Worm (Caenorhabditis elegans) whole organism, L2 larva: ENCODE results near the gene abf-6.

Experiments
- C34F6.9 ChIP-seq: fragments of 150-350 bp; optimal IDR thresholded peaks from 2 replicates; lab custom pipeline; 2014; ENCODE audit warnings: missing biosample characterization, missing genetic modification characterization
- R02D3.7 ChIP-seq: fragments of 150-350 bp; optimal IDR thresholded peaks from 2 replicates; lab custom pipeline; 2014; ENCODE audit warnings: missing biosample characterization, missing genetic modification characterization
- Y55F3AM.14 ChIP-seq: fragments of 200-800 bp; sonication (Bioruptor generic); optimal IDR thresholded peaks from 2 replicates; lab custom pipeline; 2018; ENCODE audit warnings: mild to moderate bottlenecking, missing genetic modification characterization, missing compliant biosample characterization
- ZK546.5 ChIP-seq: sonication (generic microtip); optimal IDR thresholded peaks from 2 replicates; lab custom pipeline; 2017; ENCODE audit warnings: missing biosample characterization, missing genetic modification characterization
- alr-1 ChIP-seq: fragments of 150-350 bp; optimal IDR thresholded peaks from 2 replicates; lab custom pipeline; 2014; ENCODE audit warnings: missing biosample characterization, missing genetic modification characterization
- ama-1 ChIP-seq: fragments of 150-350 bp; optimal IDR thresholded peaks from 2 replicates; lab custom pipeline; 2018; ENCODE audit warnings: inconsistent platforms
- blmp-1 ChIP-seq: sonication (generic microtip); optimal IDR thresholded peaks from 2 replicates; lab custom pipeline; 2017; ENCODE audit warnings: missing genetic modification characterization, mild to moderate bottlenecking, missing compliant biosample characterization, antibody characterized with exemption, moderate library complexity; ENCODE audit not compliant: insufficient read depth
- ceh-16 ChIP-seq: fragments of 150-350 bp; optimal IDR thresholded peaks from 2 replicates; lab custom pipeline; 2014; ENCODE audit warnings: missing biosample characterization, missing genetic modification characterization
- ceh-82 ChIP-seq: fragments of 150-350 bp; optimal IDR thresholded peaks from 2 replicates; lab custom pipeline; 2014; ENCODE audit warnings: missing biosample characterization, missing genetic modification characterization
- crh-2 ChIP-seq: sonication (generic microtip); optimal IDR thresholded peaks from 2 replicates; lab custom pipeline; 2017; ENCODE audit warnings: missing biosample characterization, missing genetic modification characterization
- dmd-4 ChIP-seq: sonication (generic microtip); optimal IDR thresholded peaks from 2 replicates; lab custom pipeline; 2017; ENCODE audit warnings: missing biosample characterization, missing genetic modification characterization
- egl-27 ChIP-seq: sonication (generic microtip); optimal IDR thresholded peaks from 3 replicates; lab custom pipeline; 2017; ENCODE audit warnings: missing biosample characterization, missing genetic modification reagents, missing genetic modification characterization
- elt-3 ChIP-seq: sonication (generic microtip); optimal IDR thresholded peaks from 2 replicates; lab custom pipeline; 2017; ENCODE audit warnings: missing biosample characterization, missing genetic modification characterization
- fos-1 ChIP-seq: fragments of 150-350 bp; optimal IDR thresholded peaks from 2 replicates; lab custom pipeline; 2014; ENCODE audit warnings: missing biosample characterization, missing genetic modification characterization
- lin-13 ChIP-seq: fragments of 150-350 bp; optimal IDR thresholded peaks from 2 replicates; lab custom pipeline; 2014; ENCODE audit warnings: missing biosample characterization, missing genetic modification reagents, missing genetic modification characterization
- lin-39 ChIP-seq: fragments of 150-350 bp; optimal IDR thresholded peaks from 2 replicates; lab custom pipeline; 2014; ENCODE audit warnings: missing biosample characterization, missing genetic modification reagents, missing genetic modification characterization
- mdl-1 ChIP-seq, 2 experiments: fragments of 150-350 bp in 1 of 2; sonication (generic microtip) in 1 of 2; optimal IDR thresholded peaks; 2 replicates each; lab custom pipeline; 2017; ENCODE audit warnings: missing biosample characterization in 2 of 2, missing genetic modification characterization in 2 of 2
- nhr-10 ChIP-seq: sonication (generic microtip); optimal IDR thresholded peaks from 2 replicates; lab custom pipeline; 2017; ENCODE audit warnings: missing biosample characterization, missing genetic modification characterization
- nhr-11 ChIP-seq: fragments of 150-350 bp; optimal IDR thresholded peaks from 2 replicates; lab custom pipeline; 2014; ENCODE audit warnings: missing biosample characterization, missing genetic modification characterization
- nhr-129 ChIP-seq: fragments of 150-350 bp; optimal IDR thresholded peaks from 2 replicates; lab custom pipeline; 2014; ENCODE audit warnings: missing biosample characterization, missing genetic modification characterization
- nhr-21 ChIP-seq: fragments of 150-350 bp; optimal IDR thresholded peaks from 2 replicates; lab custom pipeline; 2014; ENCODE audit warnings: missing biosample characterization, missing genetic modification characterization
- nhr-23 ChIP-seq: fragments of 150-350 bp; optimal IDR thresholded peaks from 2 replicates; lab custom pipeline; 2014; ENCODE audit warnings: missing biosample characterization, missing genetic modification reagents, missing genetic modification characterization
- nhr-237 ChIP-seq: fragments of 150-350 bp; optimal IDR thresholded peaks from 2 replicates; lab custom pipeline; 2014; ENCODE audit warnings: missing biosample characterization, missing genetic modification characterization
- nhr-25 ChIP-seq: fragments of 150-350 bp; sonication (generic microtip); optimal IDR thresholded peaks from 3 replicates; lab custom pipeline; 2014; ENCODE audit warnings: missing biosample characterization, missing genetic modification characterization
- nhr-77 ChIP-seq: fragments of 150-350 bp; optimal IDR thresholded peaks from 2 replicates; lab custom pipeline; 2014; ENCODE audit warnings: missing biosample characterization, missing genetic modification characterization
- peb-1 ChIP-seq: fragments of 150-350 bp; optimal IDR thresholded peaks from 2 replicates; lab custom pipeline; 2014; ENCODE audit warnings: missing biosample characterization, missing genetic modification characterization
- sem-4 ChIP-seq: fragments of 150-350 bp; optimal IDR thresholded peaks from 2 replicates; lab custom pipeline; 2014; ENCODE audit warnings: missing biosample characterization, missing genetic modification reagents, missing genetic modification characterization
- skn-1 ChIP-seq: sonication (generic microtip); optimal IDR thresholded peaks from 2 replicates; lab custom pipeline; 2017; ENCODE audit warnings: missing biosample characterization, missing genetic modification characterization
- sma-3 ChIP-seq: sonication (generic microtip); optimal IDR thresholded peaks from 2 replicates; lab custom pipeline; 2016; ENCODE audit warnings: missing genetic modification reagents, missing genetic modification characterization, missing compliant biosample characterization
- sma-9 ChIP-seq, 2 experiments: fragments of 150-350 bp in 1 of 2; sonication (generic microtip) in 1 of 2; optimal IDR thresholded peaks; 2 replicates each; lab custom pipeline; 2014 to 2016; ENCODE audit warnings: missing genetic modification characterization in 2 of 2, mild to moderate bottlenecking in 1 of 2, missing biosample characterization in 1 of 2, missing compliant biosample characterization in 1 of 2, missing genetic modification reagents in 1 of 2, moderate library complexity in 1 of 2
- snpc-4 ChIP-seq: fragments of 150-350 bp; optimal IDR thresholded peaks from 2 replicates; lab custom pipeline; 2014; ENCODE audit warnings: missing biosample characterization, missing genetic modification characterization
- unc-39 ChIP-seq: fragments of 150-350 bp; optimal IDR thresholded peaks from 2 replicates; lab custom pipeline; 2014; ENCODE audit warnings: missing biosample characterization, missing genetic modification characterization
- unc-55 ChIP-seq: fragments of 150-350 bp; sonication (generic microtip); optimal IDR thresholded peaks from 3 replicates; lab custom pipeline; 2014; ENCODE audit warnings: missing biosample characterization, missing genetic modification reagents, missing genetic modification characterization
- zag-1 ChIP-seq: fragments of 150-350 bp; optimal IDR thresholded peaks from 2 replicates; lab custom pipeline; 2014; ENCODE audit warnings: missing biosample characterization, missing genetic modification characterization
- ztf-1 ChIP-seq: fragments of 200-800 bp; sonication (Bioruptor generic); conservative IDR thresholded peaks from 2 replicates; pipeline ENCODE4 v1.3.6; 2022; ENCODE audit warnings: missing genetic modification characterization, missing compliant biosample characterization
- ztf-11 ChIP-seq: sonication (generic microtip); optimal IDR thresholded peaks from 2 replicates; lab custom pipeline; 2017; ENCODE audit warnings: missing biosample characterization, missing genetic modification characterization
- ztf-4 ChIP-seq: fragments of 150-350 bp; optimal IDR thresholded peaks from 2 replicates; lab custom pipeline; 2014; ENCODE audit warnings: missing biosample characterization, missing genetic modification characterization

The abf-6 gene

ce11 chrX:12761295-12761775 is 32.6 kb upstream of the abf-6 start:
- TF ChIP-seq fos-1 = peak; percentile 3
- peak; percentile 27 for TF ChIP-seq C34F6.9 (tag; lab: Kevin White, UChicago)
- no peak for TF ChIP-seq alr-1 (tag; lab: Kevin White, UChicago)
- TF ChIP-seq sma-9 (GFP tag; optimal IDR thresholded peaks at IDR 0.05; lab: Kevin White, UChicago) = peak; percentile 67
- no peak for TF ChIP-seq sma-9 (tag; optimal IDR thresholded peaks at IDR 0.05; lab: Kevin White, UChicago)
- TF ChIP-seq nhr-23 = no peak
- peak; percentile 80 for TF ChIP-seq blmp-1 (tag; lab: Kevin White, UChicago)
- TF ChIP-seq sma-3 (GFP tag; lab: Kevin White, UChicago) = peak; percentile 52
- peak; percentile 57 for TF ChIP-seq nhr-25
- peak in 1 of 2 experiments; percentile 40 for TF ChIP-seq mdl-1 (tag; optimal IDR thresholded peaks at IDR 0.05; lab: Kevin White, UChicago)
- TF ChIP-seq nhr-129 = peak; percentile 49
- no peak for TF ChIP-seq dmd-4 (tag; lab: Kevin White, UChicago)

DNA sequence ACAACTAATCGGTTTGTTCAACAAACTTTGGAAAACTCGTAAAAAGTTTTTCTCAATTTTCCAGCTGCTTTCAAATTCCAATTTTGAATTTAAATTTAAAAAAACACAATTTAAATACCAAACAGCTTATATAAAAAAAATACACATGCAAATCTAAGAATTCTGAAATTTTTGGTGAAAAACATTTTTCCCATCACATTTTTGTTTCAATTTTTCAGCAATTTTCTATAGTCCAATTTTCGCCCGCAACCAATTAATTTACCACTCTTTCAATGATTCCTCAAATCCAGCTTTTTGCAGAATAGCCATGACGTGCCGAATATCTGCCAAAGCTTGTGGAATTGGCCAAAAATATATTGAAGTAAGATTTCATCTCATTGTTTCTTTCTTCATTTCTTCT is 32.1 kb upstream of the abf-6 start, which contains the start of gene cept-1:
Gene cept-1, plus strand, starts transcription at position 301 of the 400 bp plus-strand sequence.
- TF ChIP-seq ztf-4 (no peak), ceh-82 (tag; lab: Kevin White, UChicago) (no peak), alr-1 (tag; lab: Kevin White, UChicago) (no peak), snpc-4 (no peak), peb-1 (tag; lab: Kevin White, UChicago) (no peak)

ce11 chrX:12764009-12764408 is 29.9 kb upstream of the abf-6 start:
- no peak for TF ChIP-seq unc-39 (tag; lab: Kevin White, UChicago)
- no peak for TF ChIP-seq zag-1 (tag; lab: Kevin White, UChicago)
- no peak for TF ChIP-seq nhr-23
- no peak for TF ChIP-seq unc-55
- no peak for TF ChIP-seq ceh-16 (tag; lab: Kevin White, UChicago)
- no peak for TF ChIP-seq lin-13 (GFP tag; lab: Kevin White, UChicago)
- TF ChIP-seq egl-27 (tag; lab: Kevin White, UChicago) = no peak
- TF ChIP-seq nhr-11 (tag; lab: Kevin White, UChicago) = no peak
- TF ChIP-seq R02D3.7 (tag; lab: Kevin White, UChicago) = no peak
- TF ChIP-seq ztf-11 (tag; lab: Kevin White, UChicago) = no peak
- TF ChIP-seq sma-9 (GFP tag; optimal IDR thresholded peaks at IDR 0.05; lab: Kevin White, UChicago) = no peak
- TF ChIP-seq sma-9 (tag; optimal IDR thresholded peaks at IDR 0.05; lab: Kevin White, UChicago) = no peak
- TF ChIP-seq sem-4 = no peak
- TF ChIP-seq ceh-82 (tag; lab: Kevin White, UChicago) = no peak
- no peak for TF ChIP-seq ama-1
- no peak for TF ChIP-seq nhr-10
- no peak for TF ChIP-seq nhr-237 (tag; lab: Kevin White, UChicago)
- no peak for TF ChIP-seq nhr-21 (tag; lab: Kevin White, UChicago)
- TF ChIP-seq nhr-25 = no peak
- TF ChIP-seq ztf-1 (GFP tag; lab: Robert Waterston, UW) = no peak
- TF ChIP-seq, all 48 proteins: peak for 0

DNA sequence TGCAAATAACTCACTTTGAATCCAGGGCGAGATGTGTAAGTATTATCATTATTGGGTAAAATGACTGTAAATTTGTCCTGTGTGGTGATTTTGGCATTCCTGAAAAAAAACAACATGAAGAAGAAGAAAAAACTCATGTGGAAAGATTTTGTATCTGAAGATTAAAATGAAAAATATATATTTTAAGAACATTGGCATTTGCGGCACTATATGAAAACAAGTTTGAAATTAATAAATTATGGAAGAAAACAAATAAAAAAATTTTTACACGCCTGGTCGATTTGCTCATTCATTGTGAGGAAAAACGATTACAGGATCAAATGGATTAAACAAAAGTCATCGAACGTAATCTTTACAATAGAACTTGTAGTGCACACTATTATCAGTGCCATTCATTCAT is 24.2 kb upstream of the abf-6 start, which contains the start of gene ilc-17.1:
Gene ilc-17.1, minus strand, starts transcription at position 101 of the 400 bp plus-strand sequence.
- TF ChIP-seq zag-1 (tag; lab: Kevin White, UChicago) = no peak
- TF ChIP-seq crh-2 (tag; lab: Kevin White, UChicago) = no peak
- no peak for TF ChIP-seq elt-3
- no peak for TF ChIP-seq nhr-77 (tag; lab: Kevin White, UChicago)
- TF ChIP-seq nhr-23 = no peak
- TF ChIP-seq nhr-237 (tag; lab: Kevin White, UChicago) = no peak
- TF ChIP-seq ZK546.5 = no peak
- no peak for TF ChIP-seq fos-1
- TF ChIP-seq ztf-11 (tag; lab: Kevin White, UChicago) = no peak
- TF ChIP-seq lin-39 (tag; lab: Kevin White, UChicago) = no peak
- no peak for TF ChIP-seq sma-3 (GFP tag; lab: Kevin White, UChicago)
- TF ChIP-seq Y55F3AM.14 (GFP tag; lab: Kevin White, UChicago) = no peak
- no peak for TF ChIP-seq nhr-25
- no peak for TF ChIP-seq sem-4
- TF ChIP-seq lin-13 (GFP tag; lab: Kevin White, UChicago) = no peak
- TF ChIP-seq skn-1 (tag; lab: Kevin White, UChicago) = no peak
